Worm (Caenorhabditis elegans) whole organism, young adult: ENCODE results near the gene nlp-80.

ENCODE experiments used
- B0261.1 ChIP-seq: sonication (generic microtip); optimal IDR thresholded peaks from 2 replicates; lab custom pipeline; 2016; ENCODE audit warnings: mild to moderate bottlenecking, missing genetic modification characterization, moderate library complexity, missing compliant biosample characterization
- F23B12.7 ChIP-seq: sonication (generic microtip); optimal IDR thresholded peaks from 2 replicates; lab custom pipeline; 2017; ENCODE audit warnings: missing genetic modification characterization, mild to moderate bottlenecking, missing compliant biosample characterization, antibody characterized with exemption, moderate library complexity; ENCODE audit not compliant: insufficient read depth
- F39B2.1 ChIP-seq: fragments of 200-800 bp; sonication (Bioruptor generic); IDR thresholded peaks from 2 replicates; pipeline ENCODE4 v1.3.6; 2022; ENCODE audit warnings: missing genetic modification reagents, missing genetic modification characterization, missing compliant biosample characterization
- F52B5.7 ChIP-seq: sonication (generic microtip); optimal IDR thresholded peaks from 2 replicates; lab custom pipeline; 2016; ENCODE audit warnings: mild to moderate bottlenecking, missing genetic modification characterization, missing compliant biosample characterization
- F55B11.4 ChIP-seq: sonication (generic microtip); optimal IDR thresholded peaks from 2 replicates; lab custom pipeline; 2016; ENCODE audit warnings: missing compliant biosample characterization, missing genetic modification characterization, borderline replicate concordance; ENCODE audit not compliant: insufficient read depth
- F57C9.4 ChIP-seq: sonication (generic microtip); optimal IDR thresholded peaks from 2 replicates; lab custom pipeline; 2017; ENCODE audit warnings: mild to moderate bottlenecking, missing genetic modification characterization, missing compliant biosample characterization
- K12H6.12 ChIP-seq: fragments of 200-800 bp; sonication (Bioruptor generic); optimal IDR thresholded peaks from 2 replicates; lab custom pipeline; 2018; ENCODE audit warnings: mild to moderate bottlenecking, missing genetic modification characterization, missing compliant biosample characterization
- T07F8.4 ChIP-seq: sonication (generic microtip); optimal IDR thresholded peaks from 2 replicates; lab custom pipeline; 2016; ENCODE audit warnings: mild to moderate bottlenecking, missing genetic modification characterization, moderate library complexity, missing compliant biosample characterization
- Y53F4B.3 ChIP-seq: fragments of 200-800 bp; sonication (Bioruptor generic); IDR thresholded peaks from 2 replicates; pipeline ENCODE4 v1.3.6; 2022; ENCODE audit warnings: missing genetic modification reagents, missing genetic modification characterization, missing compliant biosample characterization
- Y56A3A.18 ChIP-seq: fragments of 200-800 bp; sonication (Bioruptor generic); IDR thresholded peaks from 2 replicates; pipeline ENCODE4 v1.3.6; 2022; ENCODE audit warnings: missing genetic modification reagents, missing genetic modification characterization, missing compliant biosample characterization
- aptf-2 ChIP-seq: fragments of 200-800 bp; sonication (Bioruptor generic); conservative IDR thresholded peaks from 2 replicates; pipeline ENCODE4 v1.3.6; 2022; ENCODE audit warnings: missing genetic modification reagents, missing genetic modification characterization, missing compliant biosample characterization
- atf-7 ChIP-seq: sonication (generic microtip); optimal IDR thresholded peaks from 2 replicates; lab custom pipeline; 2017; ENCODE audit warnings: mild to moderate bottlenecking, missing genetic modification characterization, missing compliant biosample characterization
- attf-5 ChIP-seq: fragments of 200-800 bp; sonication (Bioruptor generic); optimal IDR thresholded peaks from 2 replicates; lab custom pipeline; 2018; ENCODE audit warnings: mild to moderate bottlenecking, missing genetic modification characterization, missing compliant biosample characterization
- attf-6 ChIP-seq: fragments of 200-800 bp; sonication (Bioruptor generic); IDR thresholded peaks from 2 replicates; pipeline ENCODE4 v1.3.6; 2022; ENCODE audit warnings: missing genetic modification reagents, missing genetic modification characterization, missing compliant biosample characterization
- bed-1 ChIP-seq: fragments of 200-800 bp; sonication (Bioruptor generic); IDR thresholded peaks from 2 replicates; pipeline ENCODE4 v1.3.6; 2022; ENCODE audit warnings: missing genetic modification reagents, missing genetic modification characterization, missing compliant biosample characterization
- bed-2 ChIP-seq: fragments of 200-800 bp; sonication (Bioruptor generic); IDR thresholded peaks from 2 replicates; pipeline ENCODE4 v1.3.6; 2022; ENCODE audit warnings: missing genetic modification reagents, missing genetic modification characterization, missing compliant biosample characterization
- cebp-1 ChIP-seq, 2 experiments: fragments of 200-800 bp in 1 of 2; sonication (Bioruptor generic) in 1 of 2; sonication (generic microtip) in 1 of 2; IDR thresholded peaks in 1 of 2; optimal IDR thresholded peaks in 1 of 2; 2 replicates each; pipeline versions ENCODE4 v1.3.6 to Lab custom; 2017 to 2022; ENCODE audit warnings: missing compliant biosample characterization in 2 of 2, missing genetic modification characterization in 2 of 2, mild to moderate bottlenecking in 1 of 2, missing genetic modification reagents in 1 of 2, moderate library complexity in 1 of 2
- ceh-27 ChIP-seq: fragments of 200-800 bp; sonication (Bioruptor generic); optimal IDR thresholded peaks from 2 replicates; lab custom pipeline; 2018; ENCODE audit warnings: mild to moderate bottlenecking, missing genetic modification characterization, moderate library complexity, missing compliant biosample characterization
- ceh-91 ChIP-seq: fragments of 200-800 bp; sonication (Bioruptor generic); IDR thresholded peaks from 2 replicates; pipeline ENCODE4 v1.3.6; 2022; ENCODE audit warnings: missing genetic modification reagents, missing genetic modification characterization, missing compliant biosample characterization
- egl-44 ChIP-seq: fragments of 200-800 bp; sonication (Bioruptor generic); IDR thresholded peaks from 2 replicates; pipeline ENCODE4 v1.3.6; 2022; ENCODE audit warnings: missing genetic modification reagents, missing genetic modification characterization, missing compliant biosample characterization
- ets-4 ChIP-seq: fragments of 200-800 bp; sonication (Bioruptor generic); optimal IDR thresholded peaks from 2 replicates; lab custom pipeline; 2018; ENCODE audit warnings: mild to moderate bottlenecking, missing genetic modification characterization, missing compliant biosample characterization
- fkh-3 ChIP-seq: sonication (generic microtip); optimal IDR thresholded peaks from 2 replicates; lab custom pipeline; 2016; ENCODE audit warnings: mild to moderate bottlenecking, missing genetic modification characterization, missing compliant biosample characterization
- hmg-1.2 ChIP-seq: fragments of 200-800 bp; sonication (Bioruptor generic); IDR thresholded peaks from 2 replicates; pipeline ENCODE4 v1.3.6; 2022; ENCODE audit warnings: missing genetic modification reagents, missing genetic modification characterization, missing compliant biosample characterization
- hmg-20 ChIP-seq: fragments of 200-800 bp; sonication (Bioruptor generic); IDR thresholded peaks from 2 replicates; pipeline ENCODE4 v1.3.6; 2022; ENCODE audit warnings: missing genetic modification reagents, missing genetic modification characterization, missing compliant biosample characterization
- let-526 ChIP-seq: fragments of 200-800 bp; sonication (Bioruptor generic); IDR thresholded peaks from 2 replicates; pipeline ENCODE4 v1.3.6; 2022; ENCODE audit warnings: missing genetic modification reagents, missing genetic modification characterization, missing compliant biosample characterization
- madf-3 ChIP-seq: fragments of 200-800 bp; sonication (Bioruptor generic); IDR thresholded peaks from 2 replicates; pipeline ENCODE4 v1.3.6; 2022; ENCODE audit warnings: missing genetic modification reagents, missing genetic modification characterization, missing compliant biosample characterization
- madf-8 ChIP-seq: fragments of 200-800 bp; sonication (Bioruptor generic); conservative IDR thresholded peaks from 2 replicates; pipeline ENCODE4 v1.3.6; 2022; ENCODE audit warnings: missing genetic modification reagents, missing genetic modification characterization, missing compliant biosample characterization
- mcd-1 ChIP-seq: fragments of 200-800 bp; sonication (Bioruptor generic); IDR thresholded peaks from 2 replicates; pipeline ENCODE4 v1.3.6; 2022; ENCODE audit warnings: missing genetic modification reagents, missing genetic modification characterization, missing compliant biosample characterization
- nfya-2 ChIP-seq: fragments of 200-800 bp; sonication (Bioruptor generic); IDR thresholded peaks from 2 replicates; pipeline ENCODE4 v1.3.6; 2022; ENCODE audit warnings: missing genetic modification reagents, missing genetic modification characterization, missing compliant biosample characterization
- nhr-80 ChIP-seq: sonication (generic microtip); optimal IDR thresholded peaks from 2 replicates; lab custom pipeline; 2016; ENCODE audit warnings: missing genetic modification characterization, missing compliant biosample characterization
- nhr-90 ChIP-seq: sonication (generic microtip); optimal IDR thresholded peaks from 2 replicates; lab custom pipeline; 2016; ENCODE audit warnings: missing genotype, mild to moderate bottlenecking, missing genetic modification characterization, missing compliant biosample characterization
- pbrm-1 ChIP-seq: fragments of 200-800 bp; sonication (Bioruptor generic); IDR thresholded peaks from 2 replicates; pipeline ENCODE4 v1.3.6; 2022; ENCODE audit warnings: missing genetic modification reagents, missing genetic modification characterization, missing compliant biosample characterization
- pha-4 ChIP-seq: fragments of 150-350 bp; sonication (generic microtip); optimal IDR thresholded peaks from 2 replicates; lab custom pipeline; 2014; ENCODE audit warnings: missing biosample characterization, missing genetic modification reagents, missing genetic modification characterization
- sea-2 ChIP-seq: fragments of 200-800 bp; sonication (Bioruptor generic); IDR thresholded peaks from 2 replicates; pipeline ENCODE4 v1.3.6; 2022; ENCODE audit warnings: missing genetic modification characterization, missing compliant biosample characterization
- snpc-1.3 ChIP-seq: sonication (generic microtip); optimal IDR thresholded peaks from 2 replicates; lab custom pipeline; 2017; ENCODE audit warnings: missing genetic modification characterization, mild to moderate bottlenecking, missing compliant biosample characterization, antibody characterized with exemption, moderate library complexity, missing genotype, missing genetic modification reagents; ENCODE audit not compliant: insufficient read depth
- snpc-4 ChIP-seq, 5 experiments: fragments of 150-350 bp in 1 of 5; sonication (generic microtip) in 4 of 5; optimal IDR thresholded peaks; 2 replicates each; lab custom pipeline; 2014 to 2018; ENCODE audit warnings: missing genetic modification characterization in 5 of 5, missing biosample characterization in 3 of 5, antibody characterized with exemption in 2 of 5, mild to moderate bottlenecking in 2 of 5, missing compliant biosample characterization in 2 of 5, missing genotype in 2 of 5, moderate library complexity in 2 of 5, missing genetic modification reagents in 1 of 5
- tbx-9 ChIP-seq: sonication (generic microtip); optimal IDR thresholded peaks from 2 replicates; lab custom pipeline; 2016; ENCODE audit warnings: borderline replicate concordance, missing genetic modification characterization, inconsistent platforms, missing compliant biosample characterization
- zfh-2 ChIP-seq: fragments of 200-800 bp; sonication (Bioruptor generic); conservative IDR thresholded peaks from 2 replicates; pipeline ENCODE4 v1.3.6; 2022; ENCODE audit warnings: missing genetic modification reagents, missing genetic modification characterization, missing compliant biosample characterization
- zim-3 ChIP-seq: sonication (generic microtip); optimal IDR thresholded peaks from 2 replicates; lab custom pipeline; 2017; ENCODE audit warnings: mild to moderate bottlenecking, missing genetic modification characterization, moderate library complexity, missing compliant biosample characterization
- ztf-28 ChIP-seq: fragments of 200-800 bp; sonication (Bioruptor generic); IDR thresholded peaks from 2 replicates; pipeline ENCODE4 v1.3.6; 2022; ENCODE audit warnings: missing genetic modification reagents, missing genetic modification characterization, missing compliant biosample characterization
- ztf-3 ChIP-seq: fragments of 200-800 bp; sonication (Bioruptor generic); optimal IDR thresholded peaks from 2 replicates; lab custom pipeline; 2018; ENCODE audit warnings: mild to moderate bottlenecking, missing genetic modification characterization, missing compliant biosample characterization

The nlp-80 gene

ce11 chrV:11080345-11081102 lies 15.1 kb upstream of the nlp-80 start, which contains the start of gene act-1:
act-1 (plus strand) TSS chrV:11081052.
- TF ChIP-seq madf-3 (GFP tag; lab: Robert Waterston, UW) (no peak), pbrm-1 (GFP tag; lab: Robert Waterston, UW) (0 out of 2 replicates have a peak, but pooled peaks have one; percentile 40), mcd-1 (GFP tag; lab: Robert Waterston, UW) (peak; percentile 33; the same call in 1 of the 2 replicates), hmg-1.2 (GFP tag; lab: Robert Waterston, UW) (peak; percentile 23; the same call in 1 of the 2 replicates), nhr-80 (peak; percentile 20), zim-3 (tag; lab: Kevin White, UChicago) (no peak), ztf-3 (GFP tag; lab: Kevin White, UChicago) (no peak), B0261.1 (tag; lab: Kevin White, UChicago) (no peak), zfh-2 (peak; percentile 83), ceh-27 (GFP tag; lab: Kevin White, UChicago) (peak; percentile 4), cebp-1 (GFP tag; IDR thresholded peaks at IDR 0.05; lab: Robert Waterston, UW) (no peak), cebp-1 (tag; optimal IDR thresholded peaks at IDR 0.05; lab: Kevin White, UChicago) (peak; percentile 7)

ce11 chrV:11078874-11079273 lies 13.5 kb upstream of the nlp-80 start:
- TF ChIP-seq cebp-1 (GFP tag; IDR thresholded peaks at IDR 0.05; lab: Robert Waterston, UW) (no peak), cebp-1 (tag; optimal IDR thresholded peaks at IDR 0.05; lab: Kevin White, UChicago) (peak; percentile 82), Y56A3A.18 (no peak), attf-5 (GFP tag; lab: Kevin White, UChicago) (no peak), hmg-1.2 (GFP tag; lab: Robert Waterston, UW) (no peak), Y53F4B.3 (GFP tag; lab: Robert Waterston, UW) (no peak), sea-2 (GFP tag; lab: Robert Waterston, UW) (no peak), let-526 (GFP tag; lab: Robert Waterston, UW) (no peak), bed-2 (GFP tag; lab: Robert Waterston, UW) (no peak)

- TF ChIP-seq F39B2.1 (GFP tag; lab: Robert Waterston, UW), result no peak
- peak; percentile 86 for TF ChIP-seq ceh-91 (GFP tag; lab: Robert Waterston, UW)
- peak; percentile 76 for TF ChIP-seq snpc-1.3 (tag; lab: Kevin White, UChicago)
- TF ChIP-seq tbx-9 (tag; lab: Kevin White, UChicago), result no peak
- no peak for TF ChIP-seq F55B11.4 (tag; lab: Kevin White, UChicago)
- TF ChIP-seq fkh-3, result no peak
- TF ChIP-seq aptf-2 (GFP tag; lab: Robert Waterston, UW), result 0 out of 2 replicates have a peak, but pooled peaks have one; percentile 46
- peak; percentile 87 for TF ChIP-seq madf-3 (GFP tag; lab: Robert Waterston, UW)
- no peak for TF ChIP-seq pha-4 (tag; lab: Kevin White, UChicago)
- no peak for TF ChIP-seq F52B5.7
- no peak for TF ChIP-seq egl-44 (GFP tag; lab: Robert Waterston, UW)
- TF ChIP-seq attf-6 (GFP tag; lab: Robert Waterston, UW), result peak; percentile 52; the same call in 1 of the 2 replicates
- no peak for TF ChIP-seq F57C9.4 (tag; lab: Kevin White, UChicago)
- no peak for TF ChIP-seq ets-4
- 0 out of 2 replicates have a peak, but pooled peaks have one; percentile 54 for TF ChIP-seq ztf-28
- peak; percentile 84 for TF ChIP-seq madf-8 (GFP tag; lab: Robert Waterston, UW)
- TF ChIP-seq atf-7 (tag; lab: Kevin White, UChicago), result no peak
- peak; percentile 22 for TF ChIP-seq F23B12.7 (tag; lab: Kevin White, UChicago)
- no peak for TF ChIP-seq hmg-20 (GFP tag; lab: Robert Waterston, UW)
- peak; percentile 3 for TF ChIP-seq K12H6.12 (tag; lab: Kevin White, UChicago)
- TF ChIP-seq snpc-4 (GFP tag; optimal IDR thresholded peaks at IDR 0.05; lab: Kevin White, UChicago), result no peak
- peak in 3 of 4 experiments; percentile 17 to 56 (median 55) for TF ChIP-seq snpc-4 (tag; optimal IDR thresholded peaks at IDR 0.05; lab: Kevin White, UChicago)
- no peak for TF ChIP-seq nhr-90 (tag; lab: Kevin White, UChicago)
- no peak for TF ChIP-seq bed-1 (GFP tag; lab: Robert Waterston, UW)
- no peak for TF ChIP-seq nfya-2 (GFP tag; lab: Robert Waterston, UW)
- no peak for TF ChIP-seq T07F8.4 (tag; lab: Kevin White, UChicago)
Observed at ce11 chrV:11078104-11078724, 12.8 kb upstream of the nlp-80 start, which contains the start of gene act-2. act-2 (minus strand) TSS chrV:11078154.
